Worm (Caenorhabditis elegans) whole organism, early embryonic: ENCODE measurements around the gene ins-32.

Experiments used
- B0310.2 ChIP-seq: sonication (generic microtip); optimal IDR thresholded peaks from 2 replicates; lab custom pipeline; 2016; ENCODE audit warnings: mild to moderate bottlenecking, missing genetic modification characterization, missing compliant biosample characterization
- ama-1 ChIP-seq: fragments of 150-350 bp; optimal IDR thresholded peaks from 2 replicates; lab custom pipeline; 2014
- ceh-13 ChIP-seq: fragments of 200-800 bp; sonication (Bioruptor generic); optimal IDR thresholded peaks from 2 replicates; lab custom pipeline; 2018; ENCODE audit warnings: mild to moderate bottlenecking, missing genetic modification characterization, missing compliant biosample characterization
- flt-1 ChIP-seq: fragments of 200-800 bp; sonication (Bioruptor generic); IDR thresholded peaks from 2 replicates; pipeline ENCODE4 v1.3.6; 2022; ENCODE audit warnings: missing genetic modification characterization, missing compliant biosample characterization
- scrt-1 ChIP-seq: fragments of 200-800 bp; sonication (Bioruptor generic); IDR thresholded peaks from 2 replicates; pipeline ENCODE4 v1.3.6; 2022; ENCODE audit warnings: missing genetic modification characterization, missing compliant biosample characterization
- tbx-37 ChIP-seq: fragments of 200-800 bp; sonication (Bioruptor generic); conservative IDR thresholded peaks from 2 replicates; pipeline ENCODE4 v1.3.6; 2022; ENCODE audit warnings: missing genetic modification reagents, missing genetic modification characterization, missing compliant biosample characterization

ce11 chrII:3775719-3776118, 27.4 kb downstream of the ins-32 start, which contains the start of gene T24E12.3:
- TF ChIP-seq B0310.2 (no peak), ceh-13 (GFP tag; lab: Kevin White, UChicago) (no peak), ama-1 (lab: Kevin White, UChicago) (no peak), flt-1 (GFP tag; lab: Robert Waterston, UW) (no peak), tbx-37 (GFP tag; lab: Robert Waterston, UW) (no peak), scrt-1 (GFP tag; lab: Robert Waterston, UW) (no peak)
